Fruit fly (Drosophila melanogaster) whole organism, embryonic: ENCODE results near the gene CG7101.

Source experiments
- Ada2b ChIP-seq: fragments of 200-800 bp; sonication (Bioruptor generic); IDR thresholded peaks from 2 replicates; pipeline ENCODE4 v1.3.6; 2022; ENCODE audit warnings: missing biosample characterization, missing genetic modification characterization
- Asciz ChIP-seq: fragments of 200-800 bp; sonication (Bioruptor generic); optimal IDR thresholded peaks from 2 replicates; lab custom pipeline; 2017; ENCODE audit warnings: missing biosample characterization, mild to moderate bottlenecking, missing genetic modification characterization, missing genetic modification reagents
- CG10274 ChIP-seq: fragments of 200-800 bp; sonication (Bioruptor generic); optimal IDR thresholded peaks from 3 replicates; lab custom pipeline; 2017; ENCODE audit warnings: missing biosample characterization, mild to moderate bottlenecking, missing genetic modification characterization
- CG15601 ChIP-seq: fragments of 200-800 bp; sonication (Bioruptor generic); optimal IDR thresholded peaks from 3 replicates; lab custom pipeline; 2019; ENCODE audit warnings: missing biosample characterization, mild to moderate bottlenecking, missing genetic modification characterization, moderate library complexity
- CG15696 ChIP-seq: fragments of 200-800 bp; sonication (Bioruptor generic); optimal IDR thresholded peaks from 2 replicates; lab custom pipeline; 2019; ENCODE audit warnings: missing biosample characterization, mild to moderate bottlenecking, missing genetic modification characterization, moderate library complexity
- CG16815 ChIP-seq: fragments of 200-800 bp; sonication (Bioruptor generic); optimal IDR thresholded peaks from 3 replicates; lab custom pipeline; 2017; ENCODE audit warnings: missing biosample characterization, mild to moderate bottlenecking, missing genetic modification characterization
- CG18476 ChIP-seq: fragments of 200-800 bp; sonication (Bioruptor generic); optimal IDR thresholded peaks from 2 replicates; lab custom pipeline; 2016; ENCODE audit warnings: missing biosample characterization, mild to moderate bottlenecking, missing genetic modification characterization
- CG18599 ChIP-seq: fragments of 200-800 bp; sonication (Bioruptor generic); optimal IDR thresholded peaks from 3 replicates; lab custom pipeline; 2017; ENCODE audit warnings: missing biosample characterization, missing genetic modification characterization, mild to moderate bottlenecking, moderate library complexity, missing genetic modification reagents
- CG2116 ChIP-seq: fragments of 200-800 bp; sonication (Bioruptor generic); optimal IDR thresholded peaks from 3 replicates; lab custom pipeline; 2018; ENCODE audit warnings: missing biosample characterization, mild to moderate bottlenecking, missing genetic modification characterization
- CG30020 ChIP-seq: fragments of 200-800 bp; optimal IDR thresholded peaks from 2 replicates; lab custom pipeline; 2019; ENCODE audit warnings: missing biosample characterization, mild to moderate bottlenecking, missing genetic modification characterization, moderate library complexity
- CG30431 ChIP-seq: fragments of 200-800 bp; sonication (Bioruptor generic); optimal IDR thresholded peaks from 2 replicates; lab custom pipeline; 2017; ENCODE audit warnings: missing biosample characterization, missing genetic modification characterization
- CG6175 ChIP-seq: fragments of 200-800 bp; sonication (Bioruptor generic); IDR thresholded peaks from 3 replicates; pipeline ENCODE4 v1.3.6; 2022; ENCODE audit warnings: missing biosample characterization, missing genetic modification characterization
- CG6654 ChIP-seq: fragments of 200-800 bp; sonication (Bioruptor generic); optimal IDR thresholded peaks from 2 replicates; lab custom pipeline; 2017; ENCODE audit warnings: missing biosample characterization, mild to moderate bottlenecking, missing genetic modification characterization
- CG6765 ChIP-seq: fragments of 200-800 bp; sonication (Bioruptor generic); optimal IDR thresholded peaks from 3 replicates; lab custom pipeline; 2017; ENCODE audit warnings: missing biosample characterization, mild to moderate bottlenecking, missing genetic modification characterization
- CG7928 ChIP-seq: fragments of 200-800 bp; sonication (Bioruptor generic); optimal IDR thresholded peaks from 2 replicates; lab custom pipeline; 2017; ENCODE audit warnings: missing biosample characterization, mild to moderate bottlenecking, missing genetic modification characterization
- CG7987 ChIP-seq: fragments of 200-800 bp; sonication (Bioruptor generic); optimal IDR thresholded peaks from 2 replicates; lab custom pipeline; 2018; ENCODE audit warnings: missing biosample characterization, mild to moderate bottlenecking, missing genetic modification characterization, moderate library complexity
- CG9817 ChIP-seq: fragments of 200-800 bp; sonication (Bioruptor generic); optimal IDR thresholded peaks from 2 replicates; lab custom pipeline; 2018; ENCODE audit warnings: missing biosample characterization, mild to moderate bottlenecking, missing genetic modification characterization, moderate library complexity
- Dip3 ChIP-seq: fragments of 200-800 bp; sonication (Bioruptor generic); optimal IDR thresholded peaks from 3 replicates; lab custom pipeline; 2016; ENCODE audit warnings: missing biosample characterization, missing genetic modification characterization
- E2f2 ChIP-seq: fragments of 200-800 bp; sonication (Bioruptor generic); IDR thresholded peaks from 2 replicates; pipeline ENCODE4 v1.3.6; 2022; ENCODE audit warnings: missing biosample characterization, missing genetic modification characterization
- H2.0 ChIP-seq: fragments of 200-800 bp; sonication (Bioruptor generic); IDR thresholded peaks from 2 replicates; pipeline ENCODE4 v1.3.6; 2022; ENCODE audit warnings: missing biosample characterization, missing genetic modification characterization
- Hand ChIP-seq: fragments of 200-800 bp; sonication (Bioruptor generic); optimal IDR thresholded peaks from 2 replicates; lab custom pipeline; 2017; ENCODE audit warnings: mild to moderate bottlenecking, missing biosample characterization, missing genetic modification reagents, missing genetic modification characterization
- Lpt ChIP-seq: fragments of >200 bp; optimal IDR thresholded peaks from 2 replicates; lab custom pipeline; 2018; ENCODE audit warnings: missing biosample characterization, missing genetic modification characterization
- Max ChIP-seq: fragments of 200-800 bp; sonication (Bioruptor generic); optimal IDR thresholded peaks from 2 replicates; lab custom pipeline; 2016; ENCODE audit warnings: missing biosample characterization, mild to moderate bottlenecking, missing genetic modification characterization
- NC2α ChIP-seq: fragments of 200-800 bp; sonication (Bioruptor generic); optimal IDR thresholded peaks from 2 replicates; lab custom pipeline; 2016; ENCODE audit warnings: missing biosample characterization, missing genetic modification characterization
- Oaz ChIP-seq: fragments of 200-800 bp; sonication (Bioruptor generic); IDR thresholded peaks from 2 replicates; pipeline ENCODE4 v1.3.6; 2022; ENCODE audit warnings: missing biosample characterization, missing genetic modification characterization
- Rfx ChIP-seq: fragments of 200-800 bp; sonication (Bioruptor generic); IDR thresholded peaks from 2 replicates; pipeline ENCODE4 v1.3.6; 2022; ENCODE audit warnings: missing biosample characterization, missing genetic modification characterization
- Sox102F ChIP-seq: fragments of 200-800 bp; sonication (Bioruptor generic); optimal IDR thresholded peaks from 2 replicates; lab custom pipeline; 2018; ENCODE audit warnings: missing biosample characterization, mild to moderate bottlenecking, missing genetic modification characterization, moderate library complexity
- Tbp ChIP-seq: fragments of >200 bp; optimal IDR thresholded peaks from 2 replicates; lab custom pipeline; 2018; ENCODE audit warnings: missing biosample characterization, missing genetic modification characterization
- Trl ChIP-seq, 3 experiments: fragments of >200 bp in 2 of 3; fragments of 200-800 bp in 1 of 3; sonication (Bioruptor generic) in 1 of 3; optimal IDR thresholded peaks; 2 replicates in 1 of 3; 3 replicates in 2 of 3; lab custom pipeline; 2016 to 2017; ENCODE audit warnings: missing biosample characterization in 1 of 3, missing genetic modification characterization in 1 of 3
- Usf ChIP-seq: fragments of 200-800 bp; sonication (Bioruptor generic); optimal IDR thresholded peaks from 2 replicates; lab custom pipeline; 2017; ENCODE audit warnings: missing genotype, missing biosample characterization, missing genetic modification characterization
- abd-A ChIP-seq: fragments of 200-800 bp; sonication (Bioruptor generic); optimal IDR thresholded peaks from 3 replicates; lab custom pipeline; 2019; ENCODE audit warnings: missing biosample characterization, mild to moderate bottlenecking, missing genetic modification characterization, moderate library complexity
- ash1 ChIP-seq: fragments of 200-800 bp; sonication (Bioruptor generic); optimal IDR thresholded peaks from 2 replicates; lab custom pipeline; 2018; ENCODE audit warnings: missing biosample characterization, mild to moderate bottlenecking, missing genetic modification characterization
- bbx ChIP-seq: fragments of 200-800 bp; sonication (Bioruptor generic); IDR thresholded peaks from 2 replicates; pipeline ENCODE4 v1.3.6; 2022; ENCODE audit warnings: missing biosample characterization, missing genetic modification characterization; ENCODE audit not compliant: partially characterized antibody
- bowl ChIP-seq: fragments of 200-800 bp; sonication (Bioruptor generic); IDR thresholded peaks from 2 replicates; pipeline ENCODE4 v1.3.6; 2022; ENCODE audit warnings: missing biosample characterization, missing genetic modification characterization
- cg ChIP-seq: fragments of 200-800 bp; sonication (Bioruptor generic); optimal IDR thresholded peaks from 3 replicates; lab custom pipeline; 2019; ENCODE audit warnings: missing biosample characterization, mild to moderate bottlenecking, missing genetic modification characterization, moderate library complexity
- dmrt11E ChIP-seq: fragments of 200-800 bp; sonication (Bioruptor generic); optimal IDR thresholded peaks from 3 replicates; lab custom pipeline; 2018; ENCODE audit warnings: missing biosample characterization, mild to moderate bottlenecking, missing genetic modification characterization, moderate library complexity
- dysf ChIP-seq: fragments of 200-800 bp; sonication (Bioruptor generic); IDR thresholded peaks from 3 replicates; pipeline ENCODE4 v1.3.6; 2022; ENCODE audit warnings: missing biosample characterization, missing genetic modification characterization
- eyg ChIP-seq: fragments of 200-800 bp; sonication (Bioruptor generic); optimal IDR thresholded peaks from 3 replicates; lab custom pipeline; 2016; ENCODE audit warnings: missing biosample characterization, missing genetic modification characterization
- gsb ChIP-seq: fragments of 200-800 bp; sonication (Bioruptor generic); IDR thresholded peaks from 2 replicates; pipeline ENCODE4 v1.3.6; 2022; ENCODE audit warnings: missing biosample characterization, missing genetic modification characterization
- jing ChIP-seq: fragments of 200-800 bp; sonication (Bioruptor generic); optimal IDR thresholded peaks from 2 replicates; lab custom pipeline; 2018; ENCODE audit warnings: missing biosample characterization, mild to moderate bottlenecking, missing genetic modification characterization
- jumu ChIP-seq: fragments of 200-800 bp; sonication (Bioruptor generic); optimal IDR thresholded peaks from 3 replicates; lab custom pipeline; 2016; ENCODE audit warnings: missing biosample characterization, missing genetic modification characterization
- kah ChIP-seq: fragments of 200-800 bp; sonication (Bioruptor generic); optimal IDR thresholded peaks from 2 replicates; lab custom pipeline; 2018; ENCODE audit warnings: missing biosample characterization, mild to moderate bottlenecking, missing genetic modification characterization
- peb ChIP-seq: fragments of 200-800 bp; sonication (Bioruptor generic); IDR thresholded peaks from 2 replicates; pipeline ENCODE4 v1.3.6; 2022; ENCODE audit warnings: missing biosample characterization, missing genetic modification characterization
- run ChIP-seq: fragments of 200-800 bp; sonication (Bioruptor generic); optimal IDR thresholded peaks from 3 replicates; lab custom pipeline; 2018; ENCODE audit warnings: missing biosample characterization, mild to moderate bottlenecking, missing genetic modification characterization
- slou ChIP-seq: fragments of 200-800 bp; sonication (Bioruptor generic); optimal IDR thresholded peaks from 3 replicates; lab custom pipeline; 2016; ENCODE audit warnings: missing biosample characterization, missing genetic modification characterization
- tx ChIP-seq: fragments of 200-800 bp; sonication (Bioruptor generic); optimal IDR thresholded peaks from 2 replicates; lab custom pipeline; 2016; ENCODE audit warnings: missing biosample characterization, missing genetic modification characterization
- vnd ChIP-seq: fragments of 200-800 bp; sonication (Bioruptor generic); IDR thresholded peaks from 3 replicates; pipeline ENCODE4 v1.3.6; 2022; ENCODE audit warnings: missing biosample characterization, missing genetic modification characterization; ENCODE audit not compliant: partially characterized antibody
- zen2 ChIP-seq: fragments of 200-800 bp; sonication (Bioruptor generic); IDR thresholded peaks from 3 replicates; pipeline ENCODE4 v1.3.6; 2022; ENCODE audit warnings: missing biosample characterization, missing genetic modification characterization; ENCODE audit not compliant: partially characterized antibody

Gene CG7101

DNA sequence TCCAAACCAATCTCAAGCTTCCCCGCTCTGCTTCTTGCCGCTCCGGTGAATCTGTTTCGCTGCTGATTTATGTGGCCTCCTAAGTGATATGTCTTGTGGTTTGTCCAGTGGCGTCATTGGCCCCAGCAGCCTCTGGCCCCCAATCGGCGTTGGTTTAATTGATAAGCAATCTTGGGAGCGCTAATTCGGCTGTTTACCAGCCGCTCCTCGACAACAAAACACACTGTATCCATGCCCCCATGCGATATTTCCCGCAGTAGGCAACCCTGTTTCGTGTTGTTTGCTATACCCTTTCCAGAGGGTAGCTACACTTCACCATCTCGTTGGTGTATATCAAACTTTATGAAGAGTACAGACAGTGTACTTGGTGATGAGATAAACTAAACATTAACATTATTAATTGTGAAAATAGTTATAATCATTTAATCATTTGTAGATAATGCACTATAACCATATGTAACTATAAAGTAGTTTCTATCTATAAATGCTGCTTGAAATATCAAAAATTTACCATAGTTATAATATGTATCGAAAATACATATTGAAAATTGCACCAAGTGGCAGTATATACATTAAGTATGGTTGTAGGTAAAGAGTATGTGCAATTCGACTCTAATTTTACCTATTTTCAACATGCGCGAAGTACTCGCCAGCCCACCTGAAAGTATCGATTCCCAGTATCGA is 18.1 kb downstream of the CG7101 start, which contains the start of gene shop (continued):
- TF ChIP-seq kah (GFP tag; lab: Kevin White, UChicago) (no peak), bowl (GFP tag; lab: Robert Waterston, UW) (peak; percentile 41; the same call in 1 of the 2 replicates), Rfx (GFP tag; lab: Robert Waterston, UW) (peak; percentile 82), CG7928 (peak; percentile 55), Hand (GFP tag; lab: Kevin White, UChicago) (peak; percentile 83), CG15601 (peak; percentile 76), CG10274 (GFP tag; lab: Kevin White, UChicago) (peak; percentile 76), zen2 (GFP tag; lab: Robert Waterston, UW) (peak; percentile 58; the same call in 2 of the 3 replicates), NC2α (GFP tag; lab: Kevin White, UChicago) (peak; percentile 6), CG6654 (GFP tag; lab: Kevin White, UChicago) (peak; percentile 66), CG15696 (tag; lab: Kevin White, UChicago) (peak; percentile 64), H2.0 (peak; percentile 63), CG7987 (GFP tag; lab: Kevin White, UChicago) (peak; percentile 55), slou (GFP tag; lab: Kevin White, UChicago) (peak; percentile 51), bbx (GFP tag; lab: Robert Waterston, UW) (peak; percentile 36; the same call in 1 of the 2 replicates), CG6765 (GFP tag; lab: Kevin White, UChicago) (peak; percentile 69), E2f2 (GFP tag; lab: Robert Waterston, UW) (no peak; the same call in none of the 2 replicates), dmrt11E (peak; percentile 72), CG16815 (GFP tag; lab: Kevin White, UChicago) (peak; percentile 78), CG9817 (tag; lab: Kevin White, UChicago) (peak; percentile 81), Asciz (GFP tag; lab: Kevin White, UChicago) (peak; percentile 81), CG2116 (peak; percentile 48), run (tag; lab: Kevin White, UChicago) (peak; percentile 66), Trl (optimal IDR thresholded peaks at IDR 0.05; lab: Kevin White, UChicago) (no peak), Trl (GFP tag; optimal IDR thresholded peaks at IDR 0.05; lab: Kevin White, UChicago) (peak; percentile 47), Sox102F (GFP tag; lab: Kevin White, UChicago) (peak; percentile 88), Oaz (GFP tag; lab: Robert Waterston, UW) (no peak), CG18476 (GFP tag; lab: Kevin White, UChicago) (peak; percentile 83), cg (GFP tag; lab: Kevin White, UChicago) (no peak), jing (peak; percentile 78), abd-A (tag; lab: Kevin White, UChicago) (no peak), tx (GFP tag; lab: Kevin White, UChicago) (peak; percentile 66), dysf (GFP tag; lab: Robert Waterston, UW) (peak; percentile 89), Lpt (no peak), jumu (peak; percentile 61), vnd (GFP tag; lab: Robert Waterston, UW) (peak; percentile 44; the same call in 1 of the 3 replicates), Usf (GFP tag; lab: Kevin White, UChicago) (peak; percentile 81), gsb (GFP tag; lab: Robert Waterston, UW) (peak; percentile 59; the same call in 1 of the 2 replicates), Max (peak; percentile 72), ash1 (GFP tag; lab: Kevin White, UChicago) (no peak), eyg (no peak), CG30431 (GFP tag; lab: Kevin White, UChicago) (peak; percentile 59), CG30020 (peak; percentile 64), Tbp (GFP tag; lab: Kevin White, UChicago) (no peak), peb (GFP tag; lab: Robert Waterston, UW) (no peak), CG6175 (peak; percentile 56; the same call in 1 of the 3 replicates), Dip3 (GFP tag; lab: Kevin White, UChicago) (peak; percentile 73), Ada2b (GFP tag; lab: Robert Waterston, UW) (peak; percentile 51; the same call in 1 of the 2 replicates), CG18599 (peak; percentile 86)
